Worm (Caenorhabditis elegans): ENCODE measurements around the gene gei-3.

Gene gei-3

DNA sequence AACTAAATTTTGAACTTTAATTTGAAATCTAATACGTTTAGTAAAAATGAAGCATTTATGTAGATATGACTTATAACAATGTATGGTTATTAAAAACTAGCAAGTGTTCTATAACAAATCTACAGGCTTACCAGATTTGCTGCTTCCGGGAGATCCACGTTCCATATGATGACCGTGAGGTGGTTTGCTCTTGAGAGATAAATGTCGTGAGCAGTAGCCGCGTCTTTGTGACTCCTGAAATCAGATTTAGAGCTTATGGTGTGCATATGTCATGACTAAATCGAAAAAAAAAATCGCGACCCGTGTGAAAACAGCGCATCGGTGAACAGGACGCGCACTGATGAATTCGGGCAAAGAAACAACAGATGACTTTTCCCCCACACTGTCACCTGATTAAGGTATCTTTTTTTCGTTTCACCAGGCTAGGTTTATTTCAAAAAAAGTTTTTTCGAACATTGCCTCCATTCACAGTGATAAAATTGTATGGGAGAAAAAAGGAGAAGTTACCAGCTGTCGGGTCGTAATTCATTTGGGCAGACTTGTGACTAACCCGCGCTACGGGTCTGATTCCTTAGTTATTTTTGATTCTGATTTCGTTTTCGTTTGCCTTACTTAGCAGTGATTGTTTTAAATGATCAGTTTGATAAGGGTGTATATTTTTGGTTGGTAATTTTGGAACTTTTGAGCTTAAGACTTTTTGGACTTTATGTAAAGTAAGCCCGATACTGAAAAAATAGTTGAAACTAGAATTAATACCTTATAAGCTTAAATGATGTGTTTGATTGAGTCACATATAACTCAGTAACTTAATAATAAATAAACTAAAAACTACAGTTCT lies 5.1 kb downstream of the gei-3 start, which contains the start of gene nhr-27:
TSS of gene nhr-27 (minus strand) at position 234 of the 838 bp plus-strand sequence.
- TF ChIP-seq blmp-1 (tag; optimal IDR thresholded peaks at IDR 0.05; ENCODE audit: insufficient read depth) (peak; percentile 52), sma-3 (GFP tag; optimal IDR thresholded peaks at IDR 0.05) (no peak)

DNA sequence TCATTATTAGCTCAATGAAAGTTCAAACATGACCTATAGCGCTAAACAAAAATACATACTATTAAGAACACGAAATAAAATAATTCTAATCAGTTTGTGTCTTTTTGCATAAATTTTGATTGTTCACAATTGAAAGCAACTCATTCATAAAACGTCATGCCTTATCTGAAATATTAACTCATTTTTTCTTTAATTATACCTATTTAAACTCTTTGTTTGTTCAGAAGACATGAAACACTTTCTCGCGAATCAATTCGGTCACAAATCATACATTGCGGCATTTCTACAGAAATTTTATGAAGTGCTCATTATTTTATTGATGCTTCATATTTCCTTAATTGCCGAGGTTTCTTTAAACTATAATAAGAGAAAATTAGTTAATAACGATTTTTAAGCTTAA lies 6.5 kb downstream of the gei-3 start:
- TF ChIP-seq crh-2 (tag; optimal IDR thresholded peaks at IDR 0.05) (peak; percentile 15), snpc-4 (tag; optimal IDR thresholded peaks at IDR 0.05) (no peak), fos-1 (tag; optimal IDR thresholded peaks at IDR 0.05) (peak; percentile 72)

DNA sequence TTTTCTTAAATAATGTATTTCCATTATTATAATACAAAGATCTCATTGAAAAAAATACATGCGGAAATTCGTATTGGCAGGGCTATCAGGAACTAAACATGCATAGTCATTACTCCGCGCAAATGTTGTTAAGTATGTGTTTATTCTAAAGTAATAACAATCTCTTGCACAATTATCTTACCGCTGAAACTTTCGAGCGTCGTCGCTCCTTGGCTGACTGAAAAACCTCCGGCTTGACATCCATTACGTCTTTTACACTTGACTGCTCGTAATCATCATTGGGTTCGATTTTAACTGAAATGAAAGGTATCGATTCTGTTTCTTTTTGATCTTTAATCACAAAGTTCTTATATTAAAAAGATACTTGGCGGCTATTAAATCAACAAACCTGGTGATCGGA lies 13.6 kb downstream of the gei-3 start:
- TF ChIP-seq ceh-16 (tag; optimal IDR thresholded peaks at IDR 0.05) = no peak
- TF ChIP-seq C34F6.9 (tag; optimal IDR thresholded peaks at IDR 0.05) = no peak
- TF ChIP-seq nhr-12 (tag; optimal IDR thresholded peaks at IDR 0.05) = no peak
- no peak for TF ChIP-seq nhr-21 (tag; optimal IDR thresholded peaks at IDR 0.05)
- TF ChIP-seq lin-11 (tag; optimal IDR thresholded peaks at IDR 0.05) = no peak
- TF ChIP-seq ztf-4 (tag; optimal IDR thresholded peaks at IDR 0.05) = no peak
- TF ChIP-seq lin-13 (GFP tag; optimal IDR thresholded peaks at IDR 0.05) = no peak
- no peak for TF ChIP-seq ZK546.5 (tag; optimal IDR thresholded peaks at IDR 0.05)
- TF ChIP-seq elt-3 (tag; optimal IDR thresholded peaks at IDR 0.05) = no peak
- TF ChIP-seq egl-27 (tag; optimal IDR thresholded peaks at IDR 0.05) = no peak
- no peak for TF ChIP-seq unc-62 (GFP tag; optimal IDR thresholded peaks at IDR 0.05)
- TF ChIP-seq alr-1 (tag; optimal IDR thresholded peaks at IDR 0.05) = no peak
- TF ChIP-seq nhr-23 (tag; optimal IDR thresholded peaks at IDR 0.05) = no peak
- no peak for TF ChIP-seq zag-1 (tag; optimal IDR thresholded peaks at IDR 0.05)
- TF ChIP-seq unc-55 (GFP tag; optimal IDR thresholded peaks at IDR 0.05) = no peak

DNA sequence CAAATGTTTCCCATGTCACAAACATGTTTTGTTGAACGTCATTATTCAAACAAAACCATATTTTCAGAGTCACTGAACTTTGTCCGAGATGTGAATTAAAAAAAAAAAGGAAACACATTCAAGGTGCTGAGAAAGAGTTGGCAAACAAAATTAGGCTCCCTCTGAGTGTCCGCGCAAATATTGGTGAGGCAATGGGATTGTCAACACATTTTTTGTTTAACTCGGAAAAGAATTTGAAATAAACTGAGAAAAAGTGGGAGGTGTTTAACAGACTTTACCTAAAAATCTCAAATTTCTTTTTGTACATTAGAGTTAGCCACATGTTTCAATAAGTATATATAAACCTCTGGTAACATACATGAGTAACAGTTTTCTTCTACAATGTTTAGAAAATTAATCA lies 19.6 kb downstream of the gei-3 start, which contains the start of gene abf-6:
TSS of gene abf-6 (plus strand) at position 323 of the 400 bp plus-strand sequence.
- TF ChIP-seq alr-1 (tag; optimal IDR thresholded peaks at IDR 0.05) = no peak
- TF ChIP-seq nhr-129 (tag; optimal IDR thresholded peaks at IDR 0.05) = peak; percentile 5
- no peak for TF ChIP-seq zag-1 (tag; optimal IDR thresholded peaks at IDR 0.05)
- peak; percentile 15 for TF ChIP-seq F13H6.1 (tag; optimal IDR thresholded peaks at IDR 0.05)

DNA sequence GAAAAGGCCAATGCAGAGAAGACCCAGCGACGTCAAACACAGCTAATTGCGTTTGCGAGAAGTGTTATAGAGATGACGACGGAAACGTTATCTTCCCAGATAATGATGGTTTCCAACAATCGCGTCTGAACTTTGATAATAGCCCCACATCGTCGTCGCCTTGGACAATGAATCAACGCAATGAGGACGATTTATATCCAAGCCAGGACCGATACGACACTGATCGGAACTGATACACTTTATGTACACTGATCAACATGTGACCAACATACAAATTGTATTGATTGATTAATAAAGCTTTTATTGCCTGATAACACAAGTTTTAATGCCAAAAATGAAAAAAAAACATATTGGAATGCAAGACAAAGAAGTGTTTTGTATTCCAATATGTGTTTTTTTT lies 20.4 kb downstream of the gei-3 start:
- TF ChIP-seq nhr-129 (tag; optimal IDR thresholded peaks at IDR 0.05) (no peak), nhr-23 (tag; optimal IDR thresholded peaks at IDR 0.05) (no peak), unc-55 (GFP tag; optimal IDR thresholded peaks at IDR 0.05) (no peak), nhr-21 (tag; optimal IDR thresholded peaks at IDR 0.05) (peak; percentile 50), egl-27 (tag; optimal IDR thresholded peaks at IDR 0.05) (no peak), Y55F3AM.14 (GFP tag; optimal IDR thresholded peaks at IDR 0.05) (no peak), R02D3.7 (tag; optimal IDR thresholded peaks at IDR 0.05) (no peak), nhr-77 (tag; optimal IDR thresholded peaks at IDR 0.05) (no peak), unc-62 (GFP tag; optimal IDR thresholded peaks at IDR 0.05) (no peak), nhr-11 (tag; optimal IDR thresholded peaks at IDR 0.05) (no peak), sma-3 (GFP tag; optimal IDR thresholded peaks at IDR 0.05) (peak; percentile 23), mab-5 (tag; optimal IDR thresholded peaks at IDR 0.05) (no peak), nhr-6 (tag; optimal IDR thresholded peaks at IDR 0.05) (no peak), ztf-11 (tag; optimal IDR thresholded peaks at IDR 0.05) (no peak)

DNA sequence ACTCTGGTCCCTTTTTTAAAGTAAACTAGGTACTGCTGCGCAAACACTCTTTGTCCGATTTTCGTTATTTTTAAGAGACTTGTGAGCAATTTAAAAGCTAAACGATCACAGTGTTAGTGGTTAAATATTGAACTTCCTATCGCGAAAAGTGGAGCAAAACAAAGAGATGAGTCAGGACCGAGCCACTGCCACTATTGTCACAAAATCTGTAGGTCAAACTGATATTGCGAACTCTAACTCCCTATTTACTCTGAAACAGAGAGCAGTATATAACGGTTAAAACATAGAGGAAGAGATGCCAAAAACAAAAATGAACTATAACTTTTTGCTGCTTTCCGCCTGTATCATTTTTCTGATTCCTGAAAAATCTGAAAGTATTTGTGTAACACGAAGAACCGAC lies 20.9 kb downstream of the gei-3 start, which contains the start of gene abf-5:
TSS of gene abf-5 (plus strand) at position 301 of the 400 bp plus-strand sequence.
- no peak for TF ChIP-seq unc-55 (GFP tag; optimal IDR thresholded peaks at IDR 0.05)
- TF ChIP-seq mdl-1 (tag; optimal IDR thresholded peaks at IDR 0.05) = no peak
- no peak for TF ChIP-seq nhr-10 (tag; optimal IDR thresholded peaks at IDR 0.05)
- no peak for TF ChIP-seq nhr-11 (tag; optimal IDR thresholded peaks at IDR 0.05)
- no peak for TF ChIP-seq skn-1 (tag; optimal IDR thresholded peaks at IDR 0.05)
- TF ChIP-seq unc-62 (GFP tag; optimal IDR thresholded peaks at IDR 0.05) = no peak
- TF ChIP-seq alr-1 (tag; optimal IDR thresholded peaks at IDR 0.05) = no peak
- no peak for TF ChIP-seq sem-4 (tag; optimal IDR thresholded peaks at IDR 0.05)
- TF ChIP-seq crh-2 (tag; optimal IDR thresholded peaks at IDR 0.05) = no peak
- TF ChIP-seq C34F6.9 (tag; optimal IDR thresholded peaks at IDR 0.05) = no peak
- no peak for TF ChIP-seq aly-2 (tag; optimal IDR thresholded peaks at IDR 0.05)
